Fruit fly (Drosophila melanogaster): ENCODE results near the gene Tdrd3.

Gene Tdrd3

DNA sequence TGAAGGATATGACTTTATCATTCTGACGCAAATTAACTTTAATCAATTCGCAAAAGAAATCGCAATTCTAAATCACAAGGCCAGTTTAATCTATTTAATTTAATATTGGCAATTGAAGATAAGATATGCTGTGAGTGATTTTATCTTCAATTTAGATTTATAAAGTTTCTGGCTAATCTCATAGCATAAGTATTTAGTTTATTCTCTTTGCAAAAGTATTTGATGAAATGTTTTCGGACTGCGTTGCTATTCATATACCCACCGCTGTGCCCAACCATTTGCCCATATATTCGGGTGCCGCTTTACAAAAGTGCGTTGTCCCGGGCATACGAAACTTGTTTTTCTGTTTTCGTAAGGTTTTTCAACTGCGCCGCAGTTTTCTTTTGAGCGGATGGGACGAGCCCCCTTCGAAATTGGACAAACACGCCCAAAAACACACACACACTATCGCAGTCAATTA lies 1.6 kb upstream of the Tdrd3 start (continued):
- no peak for TF ChIP-seq hkb (optimal IDR thresholded peaks at IDR 0.05)
- peak; percentile 92 for TF ChIP-seq hkb (GFP tag; IDR thresholded peaks at IDR 0.05)
- TF ChIP-seq Deaf1 (tag; optimal IDR thresholded peaks at IDR 0.05), result peak; percentile 83
- no peak for TF ChIP-seq nerfin-2 (GFP tag; IDR thresholded peaks at IDR 0.05; ENCODE audit: partially characterized antibody)
- TF ChIP-seq fd96Cb (tag; optimal IDR thresholded peaks at IDR 0.05), result peak; percentile 98
- TF ChIP-seq CG14050 (GFP tag; IDR thresholded peaks at IDR 0.05), result peak; percentile 83
- peak; percentile 4 to 82 for TF ChIP-seq insv (GFP tag; optimal IDR thresholded peaks at IDR 0.05)
- TF ChIP-seq corto (GFP tag; optimal IDR thresholded peaks at IDR 0.05), result no peak
- TF ChIP-seq ab (GFP tag; optimal IDR thresholded peaks at IDR 0.05), result peak; percentile 77
- TF ChIP-seq Camta (GFP tag; optimal IDR thresholded peaks at IDR 0.05), result peak; percentile 95
- peak; percentile 91 for TF ChIP-seq Dbx (GFP tag; IDR thresholded peaks at IDR 0.05)
- TF ChIP-seq MTF-1 (GFP tag; optimal IDR thresholded peaks at IDR 0.05; ENCODE audit: borderline replicate concordance), result peak; percentile 84
- TF ChIP-seq CG1647 (GFP tag; optimal IDR thresholded peaks at IDR 0.05), result peak; percentile 91
- TF ChIP-seq CG18764 (GFP tag; optimal IDR thresholded peaks at IDR 0.05), result peak; percentile 93
- no peak for TF ChIP-seq pan (optimal IDR thresholded peaks at IDR 0.05)
- TF ChIP-seq pan (GFP tag; optimal IDR thresholded peaks at IDR 0.05 in 1 of 2, IDR thresholded peaks at IDR 0.05 in 1 of 2), result peak in 1 of 2 experiments; percentile 89
- TF ChIP-seq CG14441 (GFP tag; IDR thresholded peaks at IDR 0.05), result peak; percentile 87
- peak; percentile 97 for TF ChIP-seq grau (tag; optimal IDR thresholded peaks at IDR 0.05)
- peak; percentile 85 for TF ChIP-seq dm (GFP tag; optimal IDR thresholded peaks at IDR 0.05)
- peak; percentile 91 for TF ChIP-seq CG8089 (GFP tag; optimal IDR thresholded peaks at IDR 0.05)
- peak; percentile 76 for TF ChIP-seq ttk (GFP tag; IDR thresholded peaks at IDR 0.05)
- TF ChIP-seq gcm2 (GFP tag; optimal IDR thresholded peaks at IDR 0.05), result peak; percentile 87
- peak; percentile 90 for TF ChIP-seq Dip3 (GFP tag; optimal IDR thresholded peaks at IDR 0.05)
- TF ChIP-seq grn (GFP tag; optimal IDR thresholded peaks at IDR 0.05), result peak; percentile 81
- peak; percentile 96 for TF ChIP-seq CG9437 (GFP tag; optimal IDR thresholded peaks at IDR 0.05)
- peak; percentile 95 for TF ChIP-seq zen (tag; optimal IDR thresholded peaks at IDR 0.05)
- TF ChIP-seq CG11247 (GFP tag; IDR thresholded peaks at IDR 0.05), result peak; percentile 82
- TF ChIP-seq nerfin-1 (tag; optimal IDR thresholded peaks at IDR 0.05), result peak; percentile 95
- peak; percentile 95 for TF ChIP-seq cwo (GFP tag; optimal IDR thresholded peaks at IDR 0.05)
- TF ChIP-seq lilli (GFP tag; optimal IDR thresholded peaks at IDR 0.05), result peak; percentile 96
- peak; percentile 88 for TF ChIP-seq CG8281 (tag; optimal IDR thresholded peaks at IDR 0.05)
- peak; percentile 96 for TF ChIP-seq CG17385 (GFP tag; optimal IDR thresholded peaks at IDR 0.05)
- peak; percentile 91 for TF ChIP-seq pb (GFP tag; optimal IDR thresholded peaks at IDR 0.05)
- peak; percentile 95 for TF ChIP-seq Dek (tag; optimal IDR thresholded peaks at IDR 0.05)
- TF ChIP-seq CG1792 (GFP tag; optimal IDR thresholded peaks at IDR 0.05), result peak; percentile 92
- TF ChIP-seq CG12219 (GFP tag; optimal IDR thresholded peaks at IDR 0.05), result peak; percentile 97
- peak; percentile 92 for TF ChIP-seq Nf-YC (tag; optimal IDR thresholded peaks at IDR 0.05)
- peak; percentile 89 for TF ChIP-seq CG13123 (GFP tag; optimal IDR thresholded peaks at IDR 0.05)
- peak; percentile 93 for TF ChIP-seq CG7786 (GFP tag; optimal IDR thresholded peaks at IDR 0.05)
- TF ChIP-seq CG1233 (GFP tag; optimal IDR thresholded peaks at IDR 0.05), result peak; percentile 97
- TF ChIP-seq CG13424 (tag; optimal IDR thresholded peaks at IDR 0.05), result peak; percentile 98
- TF ChIP-seq ato (GFP tag; IDR thresholded peaks at IDR 0.05; ENCODE audit: partially characterized antibody), result no peak
- TF ChIP-seq slp2 (GFP tag; optimal IDR thresholded peaks at IDR 0.05), result peak; percentile 93
- peak; percentile 95 for TF ChIP-seq run (tag; optimal IDR thresholded peaks at IDR 0.05)
- peak; percentile 86 for TF ChIP-seq Jarid2 (GFP tag; optimal IDR thresholded peaks at IDR 0.05)
- peak; percentile 97 for TF ChIP-seq CG13775 (GFP tag; optimal IDR thresholded peaks at IDR 0.05)
- TF ChIP-seq CG15601 (tag; optimal IDR thresholded peaks at IDR 0.05), result peak; percentile 96
- peak; percentile 97 for TF ChIP-seq NfI (GFP tag; optimal IDR thresholded peaks at IDR 0.05)
- TF ChIP-seq bigmax (GFP tag; optimal IDR thresholded peaks at IDR 0.05), result peak; percentile 51
- peak; percentile 17 for TF ChIP-seq lbe (GFP tag; optimal IDR thresholded peaks at IDR 0.05)
- peak; percentile 12 for TF ChIP-seq pros (GFP tag; optimal IDR thresholded peaks at IDR 0.05)
